Worm (Caenorhabditis elegans): ENCODE results near the gene apd-3.

- TF ChIP-seq elt-3 (tag; optimal IDR thresholded peaks at IDR 0.05) (no peak), nhr-77 (tag; optimal IDR thresholded peaks at IDR 0.05) (no peak), zag-1 (tag; optimal IDR thresholded peaks at IDR 0.05) (no peak), mab-5 (tag; optimal IDR thresholded peaks at IDR 0.05) (no peak), aly-2 (tag; optimal IDR thresholded peaks at IDR 0.05) (no peak), lin-39 (tag; optimal IDR thresholded peaks at IDR 0.05) (no peak), unc-62 (GFP tag; optimal IDR thresholded peaks at IDR 0.05) (no peak), lin-13 (GFP tag; optimal IDR thresholded peaks at IDR 0.05) (no peak), mdl-1 (tag; optimal IDR thresholded peaks at IDR 0.05) (no peak), nhr-25 (tag; optimal IDR thresholded peaks at IDR 0.05) (no peak), blmp-1 (tag; optimal IDR thresholded peaks at IDR 0.05; ENCODE audit: insufficient read depth) (no peak), lsy-2 (tag; optimal IDR thresholded peaks at IDR 0.05) (no peak)
Observed at ce11 chrII:3557417-3557816, 11.2 kb upstream of the apd-3 start, which contains the start of gene lgc-45.

All from whole organism, L2 larva.